Worm (Caenorhabditis elegans): ENCODE measurements around the gene col-36.

The col-36 gene

ce11 chrII:7183493-7184272, 15.1 kb upstream of the col-36 start, which contains the start of gene pdl-1 (continued):
- TF ChIP-seq egl-43 (GFP tag; IDR thresholded peaks at IDR 0.05) (peak; percentile 98), hlh-30 (tag; optimal IDR thresholded peaks at IDR 0.05; ENCODE audit: insufficient read depth) (peak; percentile 58), dmd-8 (GFP tag; IDR thresholded peaks at IDR 0.05) (peak; percentile 97), nhr-25 (tag; optimal IDR thresholded peaks at IDR 0.05; ENCODE audit: borderline replicate concordance, insufficient read depth) (peak; percentile 15), nhr-10 (tag; optimal IDR thresholded peaks at IDR 0.05) (no peak), zag-1 (tag; optimal IDR thresholded peaks at IDR 0.05) (no peak), D1046.2 (GFP tag; IDR thresholded peaks at IDR 0.05) (peak; percentile 85), nhr-41 (GFP tag; IDR thresholded peaks at IDR 0.05) (peak; percentile 86), cey-2 (tag; optimal IDR thresholded peaks at IDR 0.05; ENCODE audit: borderline replicate concordance, insufficient read depth) (no peak), unc-39 (tag; optimal IDR thresholded peaks at IDR 0.05) (no peak), nhr-28 (tag; optimal IDR thresholded peaks at IDR 0.05) (peak; percentile 18), zip-2 (tag; optimal IDR thresholded peaks at IDR 0.05) (peak; percentile 73), hif-1 (tag; optimal IDR thresholded peaks at IDR 0.05) (peak in 1 of 2 experiments; percentile 69), fos-1 (tag; optimal IDR thresholded peaks at IDR 0.05) (no peak), aha-1 (tag) (peak; percentile 67), hmg-1.1 (GFP tag; IDR thresholded peaks at IDR 0.05) (peak; percentile 95), nhr-111 (GFP tag; optimal IDR thresholded peaks at IDR 0.05) (peak; percentile 91), daf-8 (GFP tag; IDR thresholded peaks at IDR 0.05) (peak; percentile 24; the same call in 1 of the 2 replicates), nhr-48 (tag; optimal IDR thresholded peaks at IDR 0.05) (peak; percentile 76), tra-1 (GFP tag; IDR thresholded peaks at IDR 0.05) (peak; percentile 82), ztf-11 (tag; optimal IDR thresholded peaks at IDR 0.05) (no peak), gei-8 (GFP tag; optimal IDR thresholded peaks at IDR 0.05) (peak; percentile 91), jun-1 (tag; optimal IDR thresholded peaks at IDR 0.05) (no peak), lin-13 (GFP tag; optimal IDR thresholded peaks at IDR 0.05) (peak; percentile 62), nhr-77 (tag; optimal IDR thresholded peaks at IDR 0.05) (peak; percentile 40), ceh-28 (tag; optimal IDR thresholded peaks at IDR 0.05) (no peak), madf-9 (GFP tag; conservative IDR thresholded peaks at IDR 0.05) (peak; percentile 76), set-16 (GFP tag; IDR thresholded peaks at IDR 0.05) (peak; percentile 54; the same call in 1 of the 2 replicates), arid-1 (GFP tag; conservative IDR thresholded peaks at IDR 0.05) (peak; percentile 94), F37D6.2 (tag; optimal IDR thresholded peaks at IDR 0.05) (peak; percentile 68), zfp-3 (GFP tag; conservative IDR thresholded peaks at IDR 0.05) (peak; percentile 63; the same call in 1 of the 2 replicates), R02D3.7 (tag; optimal IDR thresholded peaks at IDR 0.05) (no peak), tag-97 (GFP tag; IDR thresholded peaks at IDR 0.05) (no peak), saeg-2 (GFP tag; IDR thresholded peaks at IDR 0.05) (peak; percentile 85)

DNA sequence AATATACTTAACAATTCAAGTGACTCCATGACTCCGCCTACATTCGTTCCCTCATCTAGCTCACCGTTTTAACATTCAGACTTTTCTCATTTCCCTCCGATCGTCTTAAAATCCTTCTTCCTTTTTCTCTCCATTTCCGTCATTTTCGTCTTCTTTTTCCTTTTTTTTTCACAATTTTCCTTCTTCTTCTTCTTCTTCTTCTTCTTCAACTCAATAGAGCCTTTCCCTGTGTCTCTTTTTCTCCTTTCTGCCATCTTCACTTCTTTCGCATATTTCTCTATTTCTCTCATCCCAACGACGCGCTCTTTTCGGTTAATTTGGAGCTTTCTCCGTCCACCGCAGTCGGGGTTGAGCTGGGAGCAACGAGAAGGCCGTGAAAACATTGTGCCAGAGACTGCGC, 14.0 kb upstream of the col-36 start:
- TF ChIP-seq F26F4.8 (GFP tag; conservative IDR thresholded peaks at IDR 0.05): no peak
- TF ChIP-seq ZK546.5 (tag; optimal IDR thresholded peaks at IDR 0.05): no peak
- no peak for TF ChIP-seq ceh-62 (tag; optimal IDR thresholded peaks at IDR 0.05)
- no peak for TF ChIP-seq nhr-111 (GFP tag; optimal IDR thresholded peaks at IDR 0.05)
- TF ChIP-seq mxl-2 (GFP tag; conservative IDR thresholded peaks at IDR 0.05): no peak
- no peak for TF ChIP-seq ceh-20 (GFP tag; IDR thresholded peaks at IDR 0.05)
- TF ChIP-seq duxl-1 (tag; optimal IDR thresholded peaks at IDR 0.05; ENCODE audit: poor library complexity): no peak
- peak; percentile 78 for TF ChIP-seq fkh-10 (GFP tag; optimal IDR thresholded peaks at IDR 0.05)
- TF ChIP-seq unc-62 (GFP tag; optimal IDR thresholded peaks at IDR 0.05 in 1 of 2): no peak
- TF ChIP-seq unc-62 (tag; optimal IDR thresholded peaks at IDR 0.05): no peak
- no peak for TF ChIP-seq mxl-3 (GFP tag; optimal IDR thresholded peaks at IDR 0.05)
- TF ChIP-seq unc-39 (tag; optimal IDR thresholded peaks at IDR 0.05): no peak
- TF ChIP-seq F49E8.2 (tag; optimal IDR thresholded peaks at IDR 0.05; ENCODE audit: borderline replicate concordance): no peak
- TF ChIP-seq dve-1 (tag; optimal IDR thresholded peaks at IDR 0.05; ENCODE audit: insufficient read depth): no peak
- no peak for TF ChIP-seq nhr-237 (tag; optimal IDR thresholded peaks at IDR 0.05)
- no peak for TF ChIP-seq nhr-102 (tag; optimal IDR thresholded peaks at IDR 0.05)
- no peak for TF ChIP-seq spr-3 (GFP tag; optimal IDR thresholded peaks at IDR 0.05)
- no peak for TF ChIP-seq hlh-11 (tag; optimal IDR thresholded peaks at IDR 0.05)
- peak; percentile 19 to 27 for TF ChIP-seq lsy-2 (tag; optimal IDR thresholded peaks at IDR 0.05)
